Worm (Caenorhabditis elegans) whole organism, late embryonic: ENCODE data around the gene C28H8.3.
A peak's percentile ranks its signal among the peaks of the same experiment; 100 is the strongest.

Source experiments
- C38D4.7 ChIP-seq: fragments of 200-800 bp; sonication (Bioruptor generic); optimal IDR thresholded peaks from 2 replicates; lab custom pipeline; 2018; ENCODE audit warnings: mild to moderate bottlenecking, missing genetic modification characterization, moderate library complexity, missing compliant biosample characterization
- K02D7.2 ChIP-seq: sonication (generic microtip); optimal IDR thresholded peaks from 2 replicates; lab custom pipeline; 2017; ENCODE audit warnings: mild to moderate bottlenecking, missing genetic modification characterization, missing compliant biosample characterization
- K09A11.1 ChIP-seq: sonication (generic microtip); optimal IDR thresholded peaks from 2 replicates; lab custom pipeline; 2017; ENCODE audit warnings: antibody characterized with exemption, mild to moderate bottlenecking, missing genetic modification characterization, missing compliant biosample characterization; ENCODE audit not compliant: insufficient read depth
- ceh-22 ChIP-seq: sonication (generic microtip); optimal IDR thresholded peaks from 2 replicates; lab custom pipeline; 2017; ENCODE audit warnings: missing biosample characterization, missing genetic modification characterization
- ceh-30 ChIP-seq: fragments of 150-350 bp; optimal IDR thresholded peaks from 2 replicates; lab custom pipeline; 2014; ENCODE audit warnings: missing biosample characterization, missing genetic modification characterization
- ceh-34 ChIP-seq: sonication (generic microtip); optimal IDR thresholded peaks from 2 replicates; lab custom pipeline; 2016; ENCODE audit warnings: mild to moderate bottlenecking, missing genetic modification characterization, missing compliant biosample characterization
- ceh-45 ChIP-seq: fragments of 200-800 bp; sonication (Bioruptor generic); IDR thresholded peaks from 2 replicates; pipeline ENCODE4 v1.3.6; 2022; ENCODE audit warnings: missing genetic modification reagents, missing genetic modification characterization, missing compliant biosample characterization
- ceh-48 ChIP-seq: sonication (generic microtip); optimal IDR thresholded peaks from 2 replicates; lab custom pipeline; 2016; ENCODE audit warnings: missing genetic modification characterization, inconsistent platforms, missing compliant biosample characterization
- ceh-6 ChIP-seq: fragments of 200-800 bp; sonication (Bioruptor generic); optimal IDR thresholded peaks from 2 replicates; lab custom pipeline; 2018; ENCODE audit warnings: mild to moderate bottlenecking, missing genetic modification characterization, missing compliant biosample characterization
- dmd-4 ChIP-seq: sonication (generic microtip); optimal IDR thresholded peaks from 2 replicates; lab custom pipeline; 2016; ENCODE audit warnings: borderline replicate concordance, missing genetic modification characterization, missing compliant biosample characterization
- elt-2 ChIP-seq: sonication (generic microtip); optimal IDR thresholded peaks from 2 replicates; lab custom pipeline; 2016; ENCODE audit warnings: missing genetic modification reagents, missing genetic modification characterization, missing compliant biosample characterization
- elt-4 ChIP-seq: sonication (generic microtip); optimal IDR thresholded peaks from 2 replicates; lab custom pipeline; 2016; ENCODE audit warnings: missing genetic modification characterization, missing compliant biosample characterization
- ets-4 ChIP-seq: sonication (generic microtip); optimal IDR thresholded peaks from 2 replicates; lab custom pipeline; 2016; ENCODE audit warnings: missing genetic modification characterization, missing compliant biosample characterization
- eyg-1 ChIP-seq: sonication (generic microtip); optimal IDR thresholded peaks from 2 replicates; lab custom pipeline; 2016; ENCODE audit warnings: missing genotype, missing genetic modification characterization, missing compliant biosample characterization
- hlh-13 ChIP-seq: fragments of 200-800 bp; sonication (Bioruptor generic); optimal IDR thresholded peaks from 2 replicates; lab custom pipeline; 2018; ENCODE audit warnings: mild to moderate bottlenecking, missing genetic modification characterization, missing compliant biosample characterization
- hlh-30 ChIP-seq: sonication (generic microtip); optimal IDR thresholded peaks from 2 replicates; lab custom pipeline; 2017; ENCODE audit warnings: antibody characterized with exemption, missing genetic modification characterization, missing compliant biosample characterization; ENCODE audit not compliant: insufficient read depth
- hlh-6 ChIP-seq: sonication (generic microtip); optimal IDR thresholded peaks from 2 replicates; lab custom pipeline; 2016; ENCODE audit warnings: missing genotype, missing genetic modification characterization, missing compliant biosample characterization
- madf-2 ChIP-seq: sonication (generic microtip); optimal IDR thresholded peaks from 2 replicates; lab custom pipeline; 2017; ENCODE audit warnings: missing genetic modification characterization, missing compliant biosample characterization
- mec-3 ChIP-seq: sonication (generic microtip); optimal IDR thresholded peaks from 2 replicates; lab custom pipeline; 2016; ENCODE audit warnings: borderline replicate concordance, missing genetic modification characterization, missing compliant biosample characterization
- nfya-1 ChIP-seq: sonication (generic microtip); optimal IDR thresholded peaks from 2 replicates; lab custom pipeline; 2017; ENCODE audit warnings: missing genetic modification characterization, mild to moderate bottlenecking, missing compliant biosample characterization, antibody characterized with exemption, moderate library complexity
- nhr-11 ChIP-seq: fragments of 150-350 bp; optimal IDR thresholded peaks from 2 replicates; lab custom pipeline; 2014; ENCODE audit warnings: missing biosample characterization, missing genetic modification characterization
- npax-4 ChIP-seq: sonication (generic microtip); optimal IDR thresholded peaks from 2 replicates; lab custom pipeline; 2016; ENCODE audit warnings: missing genetic modification characterization, missing compliant biosample characterization
- odd-2 ChIP-seq: sonication (generic microtip); optimal IDR thresholded peaks from 2 replicates; lab custom pipeline; 2017; ENCODE audit warnings: antibody characterized with exemption, mild to moderate bottlenecking, missing genetic modification characterization, missing compliant biosample characterization
- pros-1 ChIP-seq: fragments of 150-350 bp; optimal IDR thresholded peaks from 2 replicates; lab custom pipeline; 2014; ENCODE audit warnings: missing biosample characterization, missing genetic modification reagents, missing genetic modification characterization
- tbx-2 ChIP-seq: sonication (generic microtip); optimal IDR thresholded peaks from 2 replicates; lab custom pipeline; 2016; ENCODE audit warnings: missing genetic modification characterization, missing compliant biosample characterization
- ttx-3 ChIP-seq: sonication (generic microtip); optimal IDR thresholded peaks from 2 replicates; lab custom pipeline; 2016; ENCODE audit warnings: missing genetic modification reagents, missing genetic modification characterization, missing compliant biosample characterization
- unc-42 ChIP-seq: sonication (generic microtip); optimal IDR thresholded peaks from 2 replicates; lab custom pipeline; 2016; ENCODE audit warnings: missing genotype, missing genetic modification characterization, missing compliant biosample characterization
- unc-55 ChIP-seq: sonication (generic microtip); optimal IDR thresholded peaks from 2 replicates; lab custom pipeline; 2017; ENCODE audit warnings: missing biosample characterization, missing genetic modification reagents, missing genetic modification characterization

The C28H8.3 gene

DNA sequence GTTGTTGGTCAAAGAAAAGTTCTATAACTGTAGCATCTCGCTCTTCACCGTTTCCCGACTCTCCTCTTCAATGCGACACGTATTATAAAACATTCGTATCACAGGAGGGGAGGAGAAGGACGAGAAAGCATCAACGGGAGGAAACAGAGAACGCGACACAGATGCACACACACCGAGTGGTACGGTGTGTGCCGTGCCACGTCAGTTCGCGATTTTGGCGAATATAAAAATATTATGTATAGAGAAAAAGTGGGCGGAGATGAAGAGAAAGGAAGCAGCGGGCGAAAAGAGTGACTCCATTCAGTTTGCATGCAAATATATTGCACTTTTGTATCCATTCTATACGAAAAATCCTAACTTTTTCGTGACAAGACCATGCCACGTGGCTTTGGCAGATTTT is 6.2 kb downstream of the C28H8.3 start:
- TF ChIP-seq npax-4 (no peak), nfya-1 (tag; lab: Kevin White, UChicago) (peak; percentile 55), elt-2 (tag; lab: Kevin White, UChicago) (peak; percentile 5)

DNA sequence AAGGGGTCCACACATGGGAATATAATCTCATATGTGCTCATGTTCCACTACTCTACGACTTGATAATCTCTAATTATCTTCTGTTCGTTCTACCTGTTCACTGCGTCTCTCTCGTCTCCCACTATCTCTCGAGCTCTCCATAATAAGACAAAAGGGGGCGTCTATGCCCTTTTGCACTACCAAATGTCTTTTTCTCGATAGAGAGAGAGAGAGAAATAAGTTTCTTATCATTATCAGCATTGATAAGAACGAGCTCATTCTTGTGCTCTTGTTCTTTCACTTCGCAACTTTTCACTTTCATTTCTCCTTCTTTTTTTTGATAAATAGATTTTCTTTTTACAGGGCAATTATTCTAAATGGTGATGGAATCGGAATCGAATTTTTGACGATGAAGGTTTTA is 7.4 kb downstream of the C28H8.3 start:
- peak; percentile 94 for TF ChIP-seq elt-2 (tag; lab: Kevin White, UChicago)
- TF ChIP-seq madf-2 (tag; lab: Kevin White, UChicago): no peak
- no peak for TF ChIP-seq ceh-45
- no peak for TF ChIP-seq odd-2

DNA sequence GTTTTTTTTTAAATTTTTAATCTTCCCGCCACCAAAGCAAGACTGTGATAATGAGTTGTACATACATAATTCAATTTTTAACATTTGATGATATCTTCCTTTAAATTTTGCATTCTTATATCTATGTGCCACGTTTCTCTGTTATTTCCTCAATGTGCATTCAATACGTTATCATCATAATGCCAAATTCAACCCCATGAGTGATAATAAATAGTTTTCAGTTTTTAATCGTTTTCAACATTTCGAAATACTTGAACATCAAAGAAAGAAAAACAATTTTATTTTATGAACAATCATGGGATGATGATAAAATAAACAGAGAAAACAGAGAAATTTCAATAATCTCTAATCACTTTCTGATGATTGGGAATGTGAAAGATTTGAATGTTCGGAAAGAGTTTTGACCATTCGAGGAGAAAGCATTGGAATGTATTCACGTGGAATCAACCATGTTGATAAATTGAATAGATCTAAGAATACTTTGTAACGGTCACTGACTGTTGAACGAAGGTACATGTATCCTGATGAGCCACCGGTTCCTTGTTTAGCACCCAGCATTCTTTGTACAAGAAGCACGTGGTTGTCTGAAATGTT is 9.0 kb downstream of the C28H8.3 start:
- no peak for TF ChIP-seq nhr-11 (tag; lab: Kevin White, UChicago)
- TF ChIP-seq elt-2 (tag; lab: Kevin White, UChicago): peak; percentile 23

DNA sequence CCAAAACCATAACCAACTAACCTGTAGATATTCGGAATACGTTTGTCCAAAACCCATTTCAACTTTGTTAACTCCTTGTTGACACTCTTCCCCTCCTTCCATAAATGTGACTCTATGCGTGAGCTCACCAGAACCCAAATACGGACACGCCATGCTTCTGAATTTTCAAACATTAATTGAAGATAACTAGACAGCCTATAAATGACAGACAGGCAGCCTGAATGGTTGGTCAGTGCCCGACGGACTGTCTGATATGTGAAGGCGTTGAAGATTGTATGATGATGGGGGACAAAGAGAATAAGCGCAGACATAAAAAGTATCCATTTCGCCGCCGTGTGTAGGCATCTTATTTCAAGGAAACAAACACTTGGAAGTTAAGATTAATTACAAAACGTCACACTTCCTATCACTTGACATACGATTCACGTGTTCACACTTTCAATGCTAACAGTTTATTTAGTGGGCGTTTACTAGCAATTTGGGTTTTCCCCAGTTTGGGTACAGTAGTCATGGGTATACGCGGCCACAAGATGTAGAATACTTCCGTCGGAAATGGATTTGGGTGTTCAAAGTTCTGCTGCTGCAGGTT is 11.4 kb downstream of the C28H8.3 start, which contains the start of the genes tdo-2 and C28H8.2:
Gene tdo-2 (minus strand): TSS at position 157 of the 589 bp plus-strand sequence.
Gene C28H8.2 (plus strand): TSS at position 524 of the 589 bp plus-strand sequence.
- no peak for TF ChIP-seq K09A11.1
- TF ChIP-seq hlh-6 (tag; lab: Kevin White, UChicago): no peak
- no peak for TF ChIP-seq tbx-2 (tag; lab: Kevin White, UChicago)
- TF ChIP-seq ceh-22 (tag; lab: Kevin White, UChicago): no peak
- no peak for TF ChIP-seq elt-4 (tag; lab: Kevin White, UChicago)
- no peak for TF ChIP-seq dmd-4
- no peak for TF ChIP-seq hlh-13 (GFP tag; lab: Kevin White, UChicago)
- no peak for TF ChIP-seq ceh-30 (tag; lab: Kevin White, UChicago)
- no peak for TF ChIP-seq mec-3
- no peak for TF ChIP-seq hlh-30 (tag; lab: Kevin White, UChicago)
- TF ChIP-seq ceh-48 (tag; lab: Kevin White, UChicago): no peak
- TF ChIP-seq eyg-1 (tag; lab: Kevin White, UChicago): no peak
- TF ChIP-seq ets-4 (tag; lab: Kevin White, UChicago): no peak
- TF ChIP-seq unc-55: no peak

DNA sequence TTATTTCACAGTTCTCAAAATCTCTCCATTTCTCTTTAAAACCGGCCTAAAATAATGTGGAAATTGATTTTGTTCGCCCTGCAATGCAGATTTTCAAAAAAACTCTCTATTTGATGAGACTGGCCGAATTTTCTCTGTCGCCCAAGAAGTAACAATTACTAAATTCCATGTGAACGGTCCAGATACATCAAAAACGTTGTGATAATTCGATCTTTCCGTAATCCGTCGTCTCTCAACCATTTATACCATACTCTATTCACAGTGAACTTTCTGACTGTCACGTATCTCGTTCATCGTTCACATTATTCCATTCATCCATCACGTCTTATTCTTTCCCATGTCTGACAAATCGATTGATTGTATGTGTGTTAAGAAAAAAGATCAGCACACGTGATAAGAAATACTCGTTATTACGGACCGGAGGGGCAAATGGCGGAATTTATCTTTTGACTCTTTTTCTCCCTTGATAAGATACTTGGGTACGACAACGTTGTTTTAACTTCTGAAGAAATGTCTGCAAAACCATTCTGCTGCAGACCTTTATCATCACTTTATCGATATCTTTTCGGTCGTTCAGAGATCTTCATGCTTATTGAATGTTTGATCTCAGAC is 12.7 kb downstream of the C28H8.3 start:
- peak; percentile 14 for TF ChIP-seq elt-2 (tag; lab: Kevin White, UChicago)
- no peak for TF ChIP-seq hlh-13 (GFP tag; lab: Kevin White, UChicago)

DNA sequence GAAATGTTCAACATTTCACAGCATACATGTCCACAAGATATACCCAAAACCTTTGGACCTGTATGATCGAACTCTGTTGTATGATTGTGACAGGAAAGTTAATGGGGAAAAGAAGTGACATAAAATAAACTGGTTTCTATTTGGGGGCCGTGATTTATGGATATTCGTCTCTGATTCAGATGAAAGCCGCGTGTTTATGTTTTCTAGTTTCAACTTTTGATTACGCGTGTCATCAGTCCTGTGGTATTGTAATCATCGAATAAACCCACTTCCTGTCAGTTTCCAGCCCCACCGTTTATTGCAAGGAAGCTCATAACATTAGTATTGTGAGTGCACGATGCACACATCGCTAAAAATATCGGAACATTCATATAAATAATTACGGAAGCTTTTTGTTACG is 13.7 kb downstream of the C28H8.3 start:
- TF ChIP-seq elt-2 (tag; lab: Kevin White, UChicago): no peak
- TF ChIP-seq elt-4 (tag; lab: Kevin White, UChicago): no peak
- TF ChIP-seq, all 69 proteins: peak for 0

DNA sequence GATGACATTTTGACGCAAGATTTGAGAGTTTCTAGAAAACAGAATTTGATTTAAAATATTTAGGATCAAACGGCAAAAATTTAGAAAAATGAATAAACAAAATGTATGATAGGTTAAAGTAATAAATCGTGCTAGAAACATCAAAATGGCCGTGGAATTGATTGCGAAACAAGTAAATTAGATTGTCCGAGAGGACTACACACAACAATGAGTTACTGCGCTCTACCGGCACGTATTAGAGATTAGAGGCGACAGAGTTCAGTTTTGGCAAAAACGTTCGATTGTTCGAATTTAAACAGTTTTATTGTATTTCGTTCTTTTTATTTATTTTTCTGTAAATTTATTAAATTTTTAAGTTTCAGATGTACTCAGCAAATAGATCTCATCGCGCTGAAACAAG is 17.2 kb downstream of the C28H8.3 start, which contains the start of the genes dnc-2 and bcl-7:
Gene dnc-2 (minus strand): TSS at position 33 of the 400 bp plus-strand sequence.
Gene bcl-7 (plus strand): TSS at position 363 of the 400 bp plus-strand sequence.
- TF ChIP-seq K02D7.2 (tag; lab: Kevin White, UChicago) (no peak), ttx-3 (tag; lab: Kevin White, UChicago) (no peak), C38D4.7 (no peak), hlh-13 (GFP tag; lab: Kevin White, UChicago) (no peak), pros-1 (no peak), unc-42 (tag; lab: Kevin White, UChicago) (peak; percentile 26), ceh-34 (tag; lab: Kevin White, UChicago) (no peak), ceh-6 (GFP tag; lab: Kevin White, UChicago) (no peak), elt-2 (tag; lab: Kevin White, UChicago) (no peak)
